Worm (Caenorhabditis elegans) whole organism, L4/young adult: Measurements from ENCODE around the gene Y43E12A.3.

Source experiments
- dao-5 ChIP-seq: sonication (generic microtip); optimal IDR thresholded peaks from 2 replicates; lab custom pipeline; 2016; ENCODE audit warnings: missing genotype, missing genetic modification characterization, moderate library complexity, missing compliant biosample characterization
- him-1 ChIP-seq: sonication (generic microtip); optimal IDR thresholded peaks from 2 replicates; lab custom pipeline; 2016; ENCODE audit warnings: missing genotype, missing genetic modification reagents, missing genetic modification characterization, missing compliant biosample characterization

DNA sequence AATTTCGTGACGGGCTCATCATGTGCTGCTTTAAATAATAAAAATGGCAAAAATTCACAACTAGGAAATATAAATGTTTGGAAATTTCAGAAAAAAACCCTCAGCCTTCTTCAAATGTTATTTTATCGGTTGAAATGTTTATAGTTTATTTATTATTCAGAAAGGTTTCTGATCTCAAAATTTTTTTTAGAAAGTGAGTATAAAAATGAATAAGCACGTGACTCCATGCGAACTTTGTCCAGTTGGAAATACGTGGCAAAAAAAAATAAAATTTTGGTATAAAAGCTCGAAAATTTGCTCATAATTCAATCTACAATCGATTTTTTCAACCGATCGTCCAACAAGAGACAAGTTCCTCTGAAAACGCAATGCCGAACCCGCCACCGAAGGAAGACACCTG, 38.2 kb upstream of the Y43E12A.3 start, which contains the start of gene nsph-3.1:
- TF ChIP-seq dao-5 (tag; lab: Kevin White, UChicago) (no peak), him-1 (tag; lab: Kevin White, UChicago) (no peak)
